Worm (Caenorhabditis elegans) whole organism, L4/young adult: ENCODE measurements around the gene C25E10.8.

Source experiments
- W03F9.2 ChIP-seq: fragments of 150-350 bp; optimal IDR thresholded peaks from 2 replicates; lab custom pipeline; 2014; ENCODE audit warnings: missing biosample characterization, missing genetic modification characterization
- dao-5 ChIP-seq: sonication (generic microtip); optimal IDR thresholded peaks from 2 replicates; lab custom pipeline; 2016; ENCODE audit warnings: missing genotype, missing genetic modification characterization, moderate library complexity, missing compliant biosample characterization

DNA sequence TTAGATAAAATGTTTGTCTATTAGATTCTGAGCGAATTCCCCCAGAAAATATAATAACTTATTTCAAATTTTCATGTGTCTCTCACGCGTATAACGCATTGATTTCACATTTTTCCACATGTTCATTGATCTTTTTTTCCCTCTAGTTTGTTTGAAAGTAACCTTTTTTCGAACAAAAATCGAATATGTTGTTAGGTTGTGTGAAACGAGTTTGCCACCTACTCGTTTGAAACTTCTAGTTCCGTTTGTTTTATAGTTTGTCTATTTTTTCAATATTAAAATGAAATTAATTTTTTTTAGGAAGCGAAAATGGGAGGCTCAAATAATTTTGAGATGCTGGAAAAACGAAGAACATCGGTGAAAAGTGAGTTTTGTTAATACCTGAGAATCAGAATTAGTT lies 23.6 kb downstream of the C25E10.8 start, which contains the start of gene C25E10.5:
- TF ChIP-seq dao-5 (tag; lab: Kevin White, UChicago) (no peak), W03F9.2 (no peak)
